Worm (Caenorhabditis elegans) whole organism, L4 larva: ENCODE measurements around the gene C04E7.5.

Experiments used
- F37D6.2 ChIP-seq: sonication (generic microtip); optimal IDR thresholded peaks from 2 replicates; lab custom pipeline; 2016; ENCODE audit warnings: mild to moderate bottlenecking, missing genetic modification characterization, missing compliant biosample characterization
- arid-1 ChIP-seq: fragments of 200-800 bp; sonication (Bioruptor generic); conservative IDR thresholded peaks from 2 replicates; pipeline ENCODE4 v1.3.6; 2022; ENCODE audit warnings: missing genetic modification reagents, missing genetic modification characterization, missing compliant biosample characterization
- attf-4 ChIP-seq: sonication (generic microtip); optimal IDR thresholded peaks from 3 replicates; lab custom pipeline; 2017; ENCODE audit warnings: missing biosample characterization, missing genetic modification characterization
- ceh-28 ChIP-seq: fragments of 150-350 bp; optimal IDR thresholded peaks from 2 replicates; lab custom pipeline; 2014; ENCODE audit warnings: missing biosample characterization, missing genetic modification reagents, missing genetic modification characterization
- ceh-82 ChIP-seq: sonication (generic microtip); optimal IDR thresholded peaks from 2 replicates; lab custom pipeline; 2017; ENCODE audit warnings: missing biosample characterization, missing genetic modification characterization
- ctbp-1 ChIP-seq: fragments of 200-800 bp; sonication (Bioruptor generic); IDR thresholded peaks from 2 replicates; pipeline ENCODE4 v1.3.6; 2022; ENCODE audit warnings: missing genetic modification reagents, missing genetic modification characterization, missing compliant biosample characterization
- dmd-9 ChIP-seq: fragments of 200-800 bp; sonication (Bioruptor generic); IDR thresholded peaks from 2 replicates; pipeline ENCODE4 v1.3.6; 2022; ENCODE audit warnings: missing genetic modification reagents, missing genetic modification characterization, missing compliant biosample characterization
- egl-43 ChIP-seq: fragments of 200-800 bp; sonication (Bioruptor generic); IDR thresholded peaks from 2 replicates; pipeline ENCODE4 v1.3.6; 2022; ENCODE audit warnings: missing genetic modification reagents, missing genetic modification characterization, missing compliant biosample characterization
- fkh-10 ChIP-seq: fragments of 150-350 bp; optimal IDR thresholded peaks from 2 replicates; lab custom pipeline; 2014; ENCODE audit warnings: missing biosample characterization, missing genetic modification reagents, missing genetic modification characterization
- hif-1 ChIP-seq, 2 experiments: sonication (generic microtip); optimal IDR thresholded peaks; 2 replicates each; lab custom pipeline; 2016 to 2017; ENCODE audit warnings: missing compliant biosample characterization in 2 of 2, missing genetic modification characterization in 2 of 2, missing genetic modification reagents in 2 of 2, missing genotype in 2 of 2, mild to moderate bottlenecking in 1 of 2
- hlh-30 ChIP-seq: sonication (generic microtip); optimal IDR thresholded peaks from 2 replicates; lab custom pipeline; 2017; ENCODE audit warnings: antibody characterized with exemption, mild to moderate bottlenecking, missing genetic modification characterization, missing compliant biosample characterization; ENCODE audit not compliant: insufficient read depth
- hmg-1.1 ChIP-seq: fragments of 200-800 bp; sonication (Bioruptor generic); IDR thresholded peaks from 2 replicates; pipeline ENCODE4 v1.3.6; 2022; ENCODE audit warnings: missing genetic modification reagents, missing genetic modification characterization, missing compliant biosample characterization
- lim-7 ChIP-seq: fragments of 200-800 bp; sonication (Bioruptor generic); IDR thresholded peaks from 2 replicates; pipeline ENCODE4 v1.3.6; 2022; ENCODE audit warnings: missing genetic modification characterization, missing compliant biosample characterization
- lin-13 ChIP-seq: fragments of 150-350 bp; optimal IDR thresholded peaks from 2 replicates; lab custom pipeline; 2014; ENCODE audit warnings: missing biosample characterization, missing genetic modification reagents, missing genetic modification characterization
- lin-29 ChIP-seq: fragments of 200-800 bp; sonication (Bioruptor generic); IDR thresholded peaks from 2 replicates; pipeline ENCODE4 v1.3.6; 2022; ENCODE audit warnings: missing genetic modification reagents, missing genetic modification characterization, missing compliant biosample characterization
- lin-38 ChIP-seq: fragments of 200-800 bp; sonication (Bioruptor generic); IDR thresholded peaks from 2 replicates; pipeline ENCODE4 v1.3.6; 2022; ENCODE audit warnings: missing genetic modification reagents, missing genetic modification characterization, missing compliant biosample characterization
- lir-3 ChIP-seq: sonication (generic microtip); optimal IDR thresholded peaks from 2 replicates; lab custom pipeline; 2016; ENCODE audit warnings: mild to moderate bottlenecking, missing genetic modification characterization, missing compliant biosample characterization
- madf-5 ChIP-seq, 2 experiments: fragments of 200-800 bp; sonication (Bioruptor generic); IDR thresholded peaks; 2 replicates each; pipeline ENCODE4 v1.3.6; 2022; ENCODE audit warnings: missing compliant biosample characterization in 2 of 2, missing genetic modification characterization in 2 of 2
- mep-1 ChIP-seq: fragments of 150-350 bp; sonication (generic microtip); optimal IDR thresholded peaks from 3 replicates; lab custom pipeline; 2014; ENCODE audit warnings: missing biosample characterization, missing genetic modification characterization
- mes-2 ChIP-seq: sonication (generic microtip); optimal IDR thresholded peaks from 2 replicates; lab custom pipeline; 2016; ENCODE audit warnings: missing genotype, mild to moderate bottlenecking, missing genetic modification characterization, missing compliant biosample characterization; ENCODE audit not compliant: poor library complexity, severe bottlenecking
- mxl-2 ChIP-seq: fragments of 200-800 bp; sonication (Bioruptor generic); conservative IDR thresholded peaks from 2 replicates; pipeline ENCODE4 v1.3.6; 2022; ENCODE audit warnings: missing genetic modification reagents, missing genetic modification characterization, missing compliant biosample characterization
- mxl-3 ChIP-seq: fragments of 200-800 bp; sonication (Bioruptor generic); optimal IDR thresholded peaks from 2 replicates; lab custom pipeline; 2018; ENCODE audit warnings: mild to moderate bottlenecking, missing genetic modification characterization, missing compliant biosample characterization
- nhr-11 ChIP-seq: fragments of 150-350 bp; optimal IDR thresholded peaks from 2 replicates; lab custom pipeline; 2014; ENCODE audit warnings: missing biosample characterization, missing genetic modification characterization
- nhr-25 ChIP-seq: sonication (generic microtip); optimal IDR thresholded peaks from 2 replicates; lab custom pipeline; 2017; ENCODE audit warnings: missing genetic modification characterization, mild to moderate bottlenecking, missing compliant biosample characterization, antibody characterized with exemption, moderate library complexity, borderline replicate concordance; ENCODE audit not compliant: insufficient read depth
- nhr-28 ChIP-seq: fragments of 150-350 bp; optimal IDR thresholded peaks from 2 replicates; lab custom pipeline; 2014; ENCODE audit warnings: missing biosample characterization, missing genetic modification characterization
- nhr-42 ChIP-seq: fragments of 200-800 bp; sonication (Bioruptor generic); IDR thresholded peaks from 2 replicates; pipeline ENCODE4 v1.3.6; 2022; ENCODE audit warnings: missing genetic modification characterization, missing compliant biosample characterization
- nhr-48 ChIP-seq: sonication (generic microtip); optimal IDR thresholded peaks from 2 replicates; lab custom pipeline; 2016; ENCODE audit warnings: mild to moderate bottlenecking, missing genetic modification characterization, missing compliant biosample characterization
- php-3 ChIP-seq: fragments of 200-800 bp; sonication (Bioruptor generic); IDR thresholded peaks from 2 replicates; pipeline ENCODE4 v1.3.6; 2022; ENCODE audit warnings: missing genetic modification reagents, missing genetic modification characterization, missing compliant biosample characterization
- set-16 ChIP-seq: fragments of 200-800 bp; sonication (Bioruptor generic); IDR thresholded peaks from 2 replicates; pipeline ENCODE4 v1.3.6; 2022; ENCODE audit warnings: missing genetic modification reagents, missing genetic modification characterization, missing compliant biosample characterization
- snpc-1.2 ChIP-seq: fragments of 200-800 bp; sonication (Bioruptor generic); IDR thresholded peaks from 2 replicates; pipeline ENCODE4 v1.3.6; 2022; ENCODE audit warnings: missing genetic modification reagents, missing genetic modification characterization, missing compliant biosample characterization
- unc-39 ChIP-seq: sonication (generic microtip); optimal IDR thresholded peaks from 2 replicates; lab custom pipeline; 2017; ENCODE audit warnings: missing biosample characterization, missing genetic modification characterization
- unc-62 ChIP-seq, 3 experiments: fragments of 150-350 bp in 1 of 3; sonication (generic microtip); optimal IDR thresholded peaks in 2 of 3; peaks in 1 of 3; 1 replicate in 1 of 3; 2 replicates in 2 of 3; lab custom pipeline; 2014 to 2017; ENCODE audit warnings: missing biosample characterization in 3 of 3, missing genetic modification characterization in 3 of 3, missing genetic modification reagents in 3 of 3, missing genotype in 1 of 3
- zfp-2 ChIP-seq: sonication (generic microtip); optimal IDR thresholded peaks from 2 replicates; lab custom pipeline; 2016; ENCODE audit warnings: mild to moderate bottlenecking, missing genetic modification characterization, missing compliant biosample characterization
- zip-2 ChIP-seq: fragments of 150-350 bp; optimal IDR thresholded peaks from 2 replicates; lab custom pipeline; 2014; ENCODE audit warnings: missing biosample characterization, missing genetic modification characterization
- ztf-7 ChIP-seq: fragments of 150-350 bp; optimal IDR thresholded peaks from 2 replicates; lab custom pipeline; 2014; ENCODE audit warnings: missing biosample characterization, missing genetic modification characterization

The C04E7.5 gene

DNA sequence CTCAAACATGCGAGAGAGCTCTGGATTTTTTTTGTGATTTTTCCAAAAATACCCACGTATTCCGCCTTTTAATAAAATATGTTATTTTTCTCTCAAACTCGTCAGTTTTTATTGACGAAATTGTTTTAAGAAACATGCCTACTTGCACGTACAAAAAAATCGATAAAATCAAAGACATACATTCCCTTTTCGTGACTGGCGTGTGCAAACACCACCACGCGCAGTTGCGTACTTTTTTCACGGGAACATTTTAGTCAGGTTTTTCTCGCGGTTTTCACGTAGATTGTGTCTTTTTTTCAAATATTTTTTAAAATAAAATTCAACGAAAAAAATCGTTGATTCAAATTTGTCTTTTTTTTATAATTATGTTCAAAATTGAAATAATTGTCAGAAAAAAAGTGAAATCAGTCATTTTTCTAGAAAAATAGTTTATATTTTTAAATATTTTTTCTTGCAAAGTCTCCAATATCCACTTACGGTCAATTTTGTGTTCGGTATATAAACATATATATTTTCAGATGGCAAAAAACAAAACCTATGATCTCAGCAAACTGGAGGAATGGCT lies 34.9 kb upstream of the C04E7.5 start, which contains the start of gene M02E1.1 (continued):
- no peak for TF ChIP-seq ctbp-1 (GFP tag; lab: Robert Waterston, UW)
- TF ChIP-seq lin-38, result no peak
- no peak for TF ChIP-seq egl-43 (GFP tag; lab: Robert Waterston, UW)
- no peak for TF ChIP-seq ztf-7 (tag; lab: Kevin White, UChicago)
- TF ChIP-seq hif-1 (tag; optimal IDR thresholded peaks at IDR 0.05; lab: Kevin White, UChicago), result peak in 1 of 2 experiments; percentile 98
- no peak for TF ChIP-seq nhr-42 (GFP tag; lab: Robert Waterston, UW)
- TF ChIP-seq unc-39, result no peak
- peak; percentile 73 for TF ChIP-seq hlh-30 (tag; lab: Kevin White, UChicago)
- peak; percentile 36; the same call in 1 of the 2 replicates for TF ChIP-seq hmg-1.1 (GFP tag; lab: Robert Waterston, UW)
- TF ChIP-seq ceh-28 (tag; lab: Kevin White, UChicago), result peak; percentile 64
- TF ChIP-seq mxl-3 (GFP tag; lab: Kevin White, UChicago), result no peak
- no peak for TF ChIP-seq lir-3 (tag; lab: Kevin White, UChicago)
- no peak for TF ChIP-seq dmd-9
- TF ChIP-seq mes-2 (tag; lab: Kevin White, UChicago), result peak; percentile 46
- no peak for TF ChIP-seq nhr-11 (tag; lab: Kevin White, UChicago)
- TF ChIP-seq F37D6.2 (tag; lab: Kevin White, UChicago), result no peak
- TF ChIP-seq nhr-48 (tag; lab: Kevin White, UChicago), result no peak
- no peak for TF ChIP-seq arid-1 (GFP tag; lab: Robert Waterston, UW)
- no peak for TF ChIP-seq lin-13 (GFP tag; lab: Kevin White, UChicago)
- no peak for TF ChIP-seq fkh-10 (GFP tag; lab: Kevin White, UChicago)
- no peak for TF ChIP-seq nhr-25 (tag; lab: Kevin White, UChicago)
- TF ChIP-seq attf-4 (tag; lab: Kevin White, UChicago), result no peak
- no peak for TF ChIP-seq mxl-2
- TF ChIP-seq mep-1 (tag; lab: Kevin White, UChicago), result peak; percentile 44
- no peak for TF ChIP-seq zip-2 (tag; lab: Kevin White, UChicago)
- TF ChIP-seq ceh-82 (tag; lab: Kevin White, UChicago), result no peak
- no peak for TF ChIP-seq lim-7 (GFP tag; lab: Robert Waterston, UW)
- TF ChIP-seq set-16 (GFP tag; lab: Robert Waterston, UW), result no peak
- no peak for TF ChIP-seq lin-29 (GFP tag; lab: Robert Waterston, UW)
- TF ChIP-seq madf-5 (GFP tag; IDR thresholded peaks at IDR 0.05; lab: Robert Waterston, UW), result no peak
- TF ChIP-seq snpc-1.2 (GFP tag; lab: Robert Waterston, UW), result no peak

DNA sequence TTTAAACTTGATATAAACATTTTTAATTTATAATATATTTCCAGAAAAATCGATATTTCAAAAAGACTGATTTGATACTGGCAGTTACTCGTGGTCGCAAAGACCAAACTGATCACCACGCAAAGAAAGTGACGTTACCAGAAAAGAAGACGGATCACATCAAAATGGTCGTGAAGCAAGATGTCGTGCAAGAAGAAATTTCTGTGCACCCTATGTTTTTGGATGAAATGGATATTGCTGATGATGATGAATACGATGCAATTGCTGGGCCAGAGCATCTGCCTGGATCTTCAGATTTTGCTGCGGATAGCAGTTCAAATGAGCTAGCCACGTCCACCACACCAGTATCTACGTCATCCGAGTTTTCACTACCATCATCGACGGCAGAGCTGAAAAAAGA lies 31.8 kb upstream of the C04E7.5 start:
- TF ChIP-seq php-3, result no peak
- TF ChIP-seq zfp-2, result no peak
- TF ChIP-seq unc-62 (GFP tag; optimal IDR thresholded peaks at IDR 0.05 in 1 of 2; lab: Kevin White, UChicago), result peak in 1 of 2 experiments; percentile 90
- no peak for TF ChIP-seq unc-62 (tag; optimal IDR thresholded peaks at IDR 0.05; lab: Kevin White, UChicago)
- TF ChIP-seq nhr-28 (tag; lab: Kevin White, UChicago), result no peak
- no peak for TF ChIP-seq hlh-30 (tag; lab: Kevin White, UChicago)
- no peak for TF ChIP-seq nhr-25 (tag; lab: Kevin White, UChicago)
- no peak for TF ChIP-seq lim-7 (GFP tag; lab: Robert Waterston, UW)
- TF ChIP-seq, all 104 proteins: peak for 1

- TF ChIP-seq arid-1 (GFP tag; lab: Robert Waterston, UW), result 0 out of 2 replicates have a peak, but pooled peaks have one; percentile 29
These were observed 29.7 kb upstream of the C04E7.5 start for ce11 chrX:330861-331260.
